Worm (Caenorhabditis elegans) whole organism, L4 larva: ENCODE data around the gene F17E9.15.

ENCODE experiments used
- ces-1 ChIP-seq: fragments of 150-350 bp; sonication (generic microtip); optimal IDR thresholded peaks from 4 replicates; lab custom pipeline; 2014; ENCODE audit warnings: missing biosample characterization, missing genetic modification reagents, missing genetic modification characterization
- nhr-25 ChIP-seq: sonication (generic microtip); optimal IDR thresholded peaks from 2 replicates; lab custom pipeline; 2017; ENCODE audit warnings: missing genetic modification characterization, mild to moderate bottlenecking, missing compliant biosample characterization, antibody characterized with exemption, moderate library complexity, borderline replicate concordance; ENCODE audit not compliant: insufficient read depth

ce11 chrIV:8363163-8363562 lies 15.9 kb downstream of the F17E9.15 start, which contains the start of gene D2096.12:
- TF ChIP-seq ces-1 (GFP tag; lab: Kevin White, UChicago) (no peak), nhr-25 (tag; lab: Kevin White, UChicago) (no peak)
